Worm (Caenorhabditis elegans): ENCODE data around the gene act-1.

Gene act-1

DNA sequence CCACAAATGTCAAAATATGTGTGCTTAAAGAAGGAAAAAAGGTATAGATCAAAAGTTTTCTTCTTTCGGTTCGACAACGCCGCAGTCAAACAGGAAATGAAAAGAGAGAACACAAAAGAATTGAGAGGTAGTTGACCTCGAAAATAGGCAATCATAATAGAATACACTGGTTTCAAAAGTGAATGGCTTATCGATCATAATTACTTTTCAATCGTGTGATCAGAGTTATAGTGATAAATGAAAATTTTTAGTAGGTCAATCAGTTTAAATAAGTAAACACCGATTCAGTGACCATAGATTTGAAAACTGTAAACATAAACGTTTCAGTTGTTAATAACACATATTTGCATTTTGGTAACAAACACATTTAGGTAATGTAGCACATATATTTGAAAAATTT is 10.5 kb upstream of the act-1 start:
- TF ChIP-seq nhr-12 (tag; optimal IDR thresholded peaks at IDR 0.05) (no peak), zip-8 (tag; optimal IDR thresholded peaks at IDR 0.05) (no peak), ceh-39 (tag; optimal IDR thresholded peaks at IDR 0.05) (no peak), sem-2 (GFP tag; optimal IDR thresholded peaks at IDR 0.05) (no peak), lsy-2 (tag; optimal IDR thresholded peaks at IDR 0.05) (no peak), cnd-1 (tag; optimal IDR thresholded peaks at IDR 0.05) (no peak), sptf-1 (tag; optimal IDR thresholded peaks at IDR 0.05) (no peak), unc-62 (GFP tag; optimal IDR thresholded peaks at IDR 0.05) (no peak), pha-4 (tag; optimal IDR thresholded peaks at IDR 0.05) (no peak), snpc-4 (tag; optimal IDR thresholded peaks at IDR 0.05) (no peak), flh-1 (GFP tag; optimal IDR thresholded peaks at IDR 0.05) (no peak), bed-3 (GFP tag; optimal IDR thresholded peaks at IDR 0.05) (no peak)

DNA sequence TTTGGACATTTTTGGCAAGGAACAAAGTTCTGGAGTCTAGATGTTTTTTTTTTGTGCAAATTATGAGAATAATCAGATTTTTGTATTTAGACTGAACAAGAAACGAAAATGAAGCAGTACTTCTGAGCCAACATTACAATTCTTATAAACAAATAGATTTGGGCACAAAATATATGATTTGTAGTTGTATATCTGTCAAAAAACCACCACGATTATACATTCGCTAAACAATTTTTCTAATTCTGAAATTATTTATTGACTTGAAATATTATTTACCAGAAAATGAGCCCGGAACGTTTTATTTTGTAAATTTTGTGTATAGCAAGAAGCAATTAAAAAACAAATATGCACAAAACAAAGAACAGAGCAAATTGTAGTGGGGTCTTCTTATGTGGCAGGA is 9.4 kb upstream of the act-1 start:
- TF ChIP-seq lin-13 (tag; optimal IDR thresholded peaks at IDR 0.05) = no peak
- TF ChIP-seq ham-2 (GFP tag; optimal IDR thresholded peaks at IDR 0.05) = no peak
- TF ChIP-seq blmp-1 (tag; optimal IDR thresholded peaks at IDR 0.05) = no peak
- TF ChIP-seq ceh-43 (GFP tag; optimal IDR thresholded peaks at IDR 0.05) = no peak
- TF ChIP-seq drap-1 (GFP tag; optimal IDR thresholded peaks at IDR 0.05) = no peak
- no peak for TF ChIP-seq unc-62 (GFP tag; optimal IDR thresholded peaks at IDR 0.05)

DNA sequence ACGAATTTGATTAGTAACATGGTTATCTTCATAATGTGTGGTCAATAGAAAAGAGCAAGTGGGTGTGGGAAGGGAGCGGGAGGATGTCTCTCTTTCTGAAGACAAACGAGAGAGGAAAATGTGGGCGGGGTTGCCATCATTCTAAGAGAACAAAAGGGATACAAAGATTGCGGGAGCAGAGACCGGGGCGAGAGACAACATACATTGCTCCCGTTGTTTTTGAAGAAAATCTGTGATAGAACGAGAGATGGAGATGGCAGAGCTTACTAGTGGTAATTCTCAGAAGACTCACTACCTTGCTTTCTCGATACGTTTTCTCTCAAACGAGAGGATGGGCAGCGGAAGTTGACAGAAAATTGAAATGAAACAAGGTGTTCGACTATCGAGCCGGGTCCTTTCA is 7.5 kb upstream of the act-1 start:
- peak; percentile 36 for TF ChIP-seq unc-120 (tag; optimal IDR thresholded peaks at IDR 0.05; ENCODE audit: poor library complexity, severe bottlenecking)
- TF ChIP-seq nhr-12 (tag; optimal IDR thresholded peaks at IDR 0.05) = no peak

DNA sequence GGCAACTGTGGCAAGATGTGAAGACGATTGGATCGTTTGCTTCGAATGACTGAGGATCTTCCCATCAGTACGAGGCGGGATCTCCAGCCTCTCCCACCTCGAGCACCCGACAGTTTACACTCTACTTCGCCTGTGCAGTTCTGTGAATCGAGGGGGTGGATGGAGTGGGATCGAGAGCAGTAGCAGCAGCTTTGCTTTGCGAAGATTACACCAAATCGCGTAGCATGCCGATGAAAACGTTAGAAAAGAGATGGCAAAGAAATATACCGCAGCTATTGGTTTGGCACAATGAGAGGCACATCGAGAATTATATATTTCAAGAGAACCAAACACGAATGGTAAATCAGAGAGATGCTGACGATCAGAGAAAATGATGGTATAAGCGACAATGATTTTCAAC is 6.4 kb upstream of the act-1 start, which contains the start of gene act-3:
Gene act-3, minus strand, starts transcription at position 51 of the 400 bp plus-strand sequence.
- TF ChIP-seq bed-3 (GFP tag; optimal IDR thresholded peaks at IDR 0.05) (no peak), hlh-1 (tag; optimal IDR thresholded peaks at IDR 0.05) (peak; percentile 84), flh-1 (GFP tag; optimal IDR thresholded peaks at IDR 0.05) (no peak), unc-120 (tag; optimal IDR thresholded peaks at IDR 0.05; ENCODE audit: poor library complexity, severe bottlenecking) (peak; percentile 93), pha-4 (tag; optimal IDR thresholded peaks at IDR 0.05) (peak; percentile 3), unc-62 (GFP tag; optimal IDR thresholded peaks at IDR 0.05) (peak; percentile 6)

DNA sequence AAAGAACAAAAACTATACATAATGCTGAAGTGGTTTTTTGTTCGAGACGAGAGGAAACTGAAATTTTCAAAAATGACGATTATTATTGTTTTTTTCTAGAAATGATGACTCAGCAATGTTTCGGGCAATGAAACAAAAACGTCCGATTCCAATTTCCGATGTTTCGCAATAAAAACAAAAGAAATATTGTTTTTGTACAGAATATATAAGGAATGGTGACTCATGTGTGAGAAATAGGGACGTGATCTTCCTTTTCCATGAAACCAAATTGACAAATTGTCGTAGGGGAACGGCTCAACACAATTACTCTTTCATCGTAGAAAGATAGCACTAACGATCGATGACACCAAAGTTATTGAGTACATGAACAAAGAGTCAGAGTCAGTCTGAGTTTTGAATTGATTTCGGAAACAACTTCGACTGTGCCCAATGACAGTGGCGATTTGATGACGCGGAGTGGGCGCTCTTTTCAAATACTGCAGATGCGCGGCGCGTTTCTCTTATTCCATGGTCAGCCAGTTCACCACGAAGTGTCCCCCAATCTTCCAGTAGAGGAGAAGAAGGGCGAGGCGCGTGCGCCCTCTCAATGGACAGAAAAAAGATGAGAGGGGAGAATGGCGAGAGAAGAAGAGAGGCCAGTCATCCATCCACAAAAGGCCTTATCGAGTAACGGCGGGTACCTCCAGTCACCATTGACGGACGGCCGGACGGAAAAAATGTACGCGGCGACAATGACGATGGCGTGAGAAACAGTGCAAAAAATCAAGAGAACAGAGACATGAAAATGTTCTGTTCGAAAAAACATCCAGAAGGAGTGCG is 5.4 kb upstream of the act-1 start:
- TF ChIP-seq drap-1 (GFP tag; optimal IDR thresholded peaks at IDR 0.05) (peak; percentile 3), unc-120 (tag; optimal IDR thresholded peaks at IDR 0.05; ENCODE audit: poor library complexity, severe bottlenecking) (peak; percentile 8), pha-4 (tag; optimal IDR thresholded peaks at IDR 0.05) (no peak)

DNA sequence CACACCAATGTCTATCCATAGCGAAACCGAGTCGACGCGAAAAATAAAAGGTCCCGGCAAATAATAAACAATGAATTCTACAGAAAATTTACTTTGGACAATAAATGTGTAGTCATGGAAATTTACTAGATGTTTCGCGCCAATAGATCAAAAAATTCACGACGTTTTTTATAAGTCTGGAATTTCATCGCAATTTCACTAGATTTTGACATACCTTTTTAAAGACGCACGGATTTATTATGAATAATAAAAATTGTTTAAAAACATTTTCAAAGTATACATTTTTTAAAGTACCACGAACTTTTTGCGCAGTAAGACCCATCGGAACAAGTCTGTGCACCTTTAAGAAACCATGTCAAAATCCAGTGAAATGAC is 4.8 kb upstream of the act-1 start:
- TF ChIP-seq nhr-237 (tag; optimal IDR thresholded peaks at IDR 0.05) = no peak
- TF ChIP-seq unc-120 (tag; optimal IDR thresholded peaks at IDR 0.05; ENCODE audit: poor library complexity, severe bottlenecking) = no peak
- no peak for TF ChIP-seq ces-1 (GFP tag; optimal IDR thresholded peaks at IDR 0.05)
- no peak for TF ChIP-seq mep-1 (tag; optimal IDR thresholded peaks at IDR 0.05)
- no peak for TF ChIP-seq unc-39 (tag; optimal IDR thresholded peaks at IDR 0.05)
- no peak for TF ChIP-seq ceh-83 (GFP tag; optimal IDR thresholded peaks at IDR 0.05)
- TF ChIP-seq elt-1 (tag; optimal IDR thresholded peaks at IDR 0.05; ENCODE audit: borderline replicate concordance, insufficient read depth) = no peak
- TF ChIP-seq ceh-43 (GFP tag; optimal IDR thresholded peaks at IDR 0.05) = no peak
- no peak for TF ChIP-seq sptf-1 (tag; optimal IDR thresholded peaks at IDR 0.05)
- TF ChIP-seq nhr-28 (tag; optimal IDR thresholded peaks at IDR 0.05) = no peak
- TF ChIP-seq mls-2 (tag; optimal IDR thresholded peaks at IDR 0.05) = no peak
- no peak for TF ChIP-seq ceh-39 (tag; optimal IDR thresholded peaks at IDR 0.05)

DNA sequence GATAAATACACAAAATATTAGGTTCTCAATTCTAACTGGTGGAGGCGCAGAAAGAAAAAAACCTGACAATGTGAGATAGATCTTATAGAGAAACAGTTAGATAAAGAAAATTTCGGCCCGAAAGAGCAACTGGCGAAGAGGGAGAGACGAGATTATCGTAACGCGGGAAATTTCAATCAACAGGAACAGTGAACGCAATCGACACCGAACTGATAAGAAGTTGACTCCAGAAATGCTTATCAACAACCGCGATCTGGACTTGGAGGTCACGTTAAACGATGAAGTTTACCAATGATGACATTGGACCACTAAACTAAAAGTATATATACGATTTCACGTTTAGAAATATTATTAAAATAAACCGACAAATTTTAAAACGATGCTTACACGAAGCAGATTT is 4.4 kb upstream of the act-1 start:
- TF ChIP-seq lsy-2 (tag; optimal IDR thresholded peaks at IDR 0.05) (no peak), elt-1 (tag; optimal IDR thresholded peaks at IDR 0.05; ENCODE audit: borderline replicate concordance, insufficient read depth) (peak; percentile 92)
